Worm (Caenorhabditis elegans): ENCODE data around the gene T05H4.11.

Gene T05H4.11

DNA sequence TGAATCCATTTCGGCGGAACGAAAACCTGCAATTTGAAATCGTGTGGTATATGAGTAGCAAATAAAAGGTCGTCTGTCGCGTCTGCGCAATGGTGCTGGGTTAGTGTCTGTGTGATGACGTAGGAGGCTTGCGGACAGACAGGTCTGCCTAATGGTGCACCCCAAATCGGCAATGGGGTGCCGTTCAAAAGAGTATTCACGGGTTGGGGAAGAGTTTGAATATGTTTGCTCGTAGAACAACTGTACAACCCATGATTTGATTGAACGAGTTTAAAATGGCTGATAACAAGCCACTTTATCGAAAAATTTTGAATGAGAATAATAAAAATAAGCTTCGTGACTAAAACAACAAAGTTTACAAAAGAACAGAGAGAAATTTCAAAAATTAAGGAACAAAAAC lies at the start of gene T05H4.11 (continued):
- TF ChIP-seq zip-2 (tag; optimal IDR thresholded peaks at IDR 0.05) (no peak), nhr-11 (tag; optimal IDR thresholded peaks at IDR 0.05) (no peak), nhr-111 (GFP tag; optimal IDR thresholded peaks at IDR 0.05) (no peak), F10B5.3 (tag; optimal IDR thresholded peaks at IDR 0.05) (no peak), lin-29 (GFP tag; IDR thresholded peaks at IDR 0.05) (no peak), fkh-10 (GFP tag; optimal IDR thresholded peaks at IDR 0.05) (no peak), mdl-1 (tag; optimal IDR thresholded peaks at IDR 0.05) (no peak), aly-2 (tag; optimal IDR thresholded peaks at IDR 0.05) (no peak), mxl-3 (GFP tag; optimal IDR thresholded peaks at IDR 0.05) (no peak), daf-16 (GFP tag; optimal IDR thresholded peaks at IDR 0.05) (no peak), daf-16 (tag; optimal IDR thresholded peaks at IDR 0.05) (peak; percentile 70), nhr-76 (tag; optimal IDR thresholded peaks at IDR 0.05) (no peak), ceh-28 (tag; optimal IDR thresholded peaks at IDR 0.05) (no peak), jun-1 (tag; optimal IDR thresholded peaks at IDR 0.05) (no peak), cey-2 (tag; optimal IDR thresholded peaks at IDR 0.05; ENCODE audit: borderline replicate concordance, insufficient read depth) (no peak), hmg-1.1 (GFP tag; IDR thresholded peaks at IDR 0.05) (no peak), set-16 (GFP tag; IDR thresholded peaks at IDR 0.05) (no peak), tag-97 (GFP tag; IDR thresholded peaks at IDR 0.05) (no peak), arid-1 (GFP tag; conservative IDR thresholded peaks at IDR 0.05) (no peak), ztf-7 (tag; optimal IDR thresholded peaks at IDR 0.05) (no peak), snpc-1.2 (GFP tag; IDR thresholded peaks at IDR 0.05) (no peak), vab-7 (GFP tag; IDR thresholded peaks at IDR 0.05) (no peak), dve-1 (tag; optimal IDR thresholded peaks at IDR 0.05; ENCODE audit: insufficient read depth) (no peak), ceh-32 (tag; optimal IDR thresholded peaks at IDR 0.05; ENCODE audit: poor library complexity) (no peak), zip-11 (GFP tag; IDR thresholded peaks at IDR 0.05) (no peak), egl-27 (tag; optimal IDR thresholded peaks at IDR 0.05) (no peak), F26F4.8 (GFP tag; conservative IDR thresholded peaks at IDR 0.05) (no peak), hif-1 (tag; optimal IDR thresholded peaks at IDR 0.05) (no peak), lin-1 (GFP tag; IDR thresholded peaks at IDR 0.05) (no peak), T26A8.4 (GFP tag; IDR thresholded peaks at IDR 0.05) (peak; percentile 39; the same call in 1 of the 2 replicates), hlh-30 (tag; optimal IDR thresholded peaks at IDR 0.05; ENCODE audit: insufficient read depth) (peak; percentile 2), mxl-2 (GFP tag; conservative IDR thresholded peaks at IDR 0.05) (no peak), ceh-20 (GFP tag; IDR thresholded peaks at IDR 0.05) (0 out of 2 replicates have a peak, but pooled peaks have one; percentile 16), nhr-10 (tag; optimal IDR thresholded peaks at IDR 0.05) (no peak), F49E8.2 (tag; optimal IDR thresholded peaks at IDR 0.05; ENCODE audit: borderline replicate concordance) (no peak), D1046.2 (GFP tag; IDR thresholded peaks at IDR 0.05) (no peak), snpc-4 (tag; optimal IDR thresholded peaks at IDR 0.05) (no peak), zfp-3 (GFP tag; conservative IDR thresholded peaks at IDR 0.05) (peak; percentile 70; the same call in 1 of the 2 replicates), ZK546.5 (tag; optimal IDR thresholded peaks at IDR 0.05) (no peak), daf-8 (GFP tag; IDR thresholded peaks at IDR 0.05) (no peak)

DNA sequence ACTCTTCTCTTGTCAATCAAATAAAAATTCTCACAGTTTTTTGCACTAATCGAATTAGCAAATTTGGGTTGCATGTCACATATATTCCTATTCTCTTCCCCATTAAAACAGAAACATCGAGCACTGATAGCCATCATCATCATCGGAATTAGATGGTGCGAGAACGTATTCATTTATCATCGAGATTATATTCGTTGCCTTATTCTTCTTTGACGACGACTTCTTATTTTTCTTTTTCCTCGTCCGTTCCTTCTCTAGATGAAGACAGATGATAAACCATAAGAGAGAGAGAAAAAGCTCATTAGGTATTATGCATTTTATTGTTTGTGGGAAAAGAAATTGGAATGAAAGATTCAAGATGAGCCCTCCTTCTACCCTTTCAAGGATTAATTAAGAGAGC lies 45.1 kb upstream of the T05H4.11 start:
- no peak for TF ChIP-seq Y75B8A.6 (GFP tag; IDR thresholded peaks at IDR 0.05)
- no peak for TF ChIP-seq daf-12 (tag; optimal IDR thresholded peaks at IDR 0.05)
- TF ChIP-seq spr-3 (GFP tag; optimal IDR thresholded peaks at IDR 0.05) = no peak
- no peak for TF ChIP-seq mxl-3 (GFP tag; optimal IDR thresholded peaks at IDR 0.05)
- no peak for TF ChIP-seq madf-5 (GFP tag; IDR thresholded peaks at IDR 0.05)
- no peak for TF ChIP-seq T26A8.4 (GFP tag; IDR thresholded peaks at IDR 0.05)
- TF ChIP-seq unc-62 (GFP tag; optimal IDR thresholded peaks at IDR 0.05 in 1 of 2) = peak in 1 of 2 experiments; percentile 4
- no peak for TF ChIP-seq unc-62 (tag; optimal IDR thresholded peaks at IDR 0.05)
- no peak for TF ChIP-seq tra-1 (GFP tag; IDR thresholded peaks at IDR 0.05)

Measured in whole organism, L4 larva.